Worm (Caenorhabditis elegans): Measurements from ENCODE around the gene erd-2.2.

DNA sequence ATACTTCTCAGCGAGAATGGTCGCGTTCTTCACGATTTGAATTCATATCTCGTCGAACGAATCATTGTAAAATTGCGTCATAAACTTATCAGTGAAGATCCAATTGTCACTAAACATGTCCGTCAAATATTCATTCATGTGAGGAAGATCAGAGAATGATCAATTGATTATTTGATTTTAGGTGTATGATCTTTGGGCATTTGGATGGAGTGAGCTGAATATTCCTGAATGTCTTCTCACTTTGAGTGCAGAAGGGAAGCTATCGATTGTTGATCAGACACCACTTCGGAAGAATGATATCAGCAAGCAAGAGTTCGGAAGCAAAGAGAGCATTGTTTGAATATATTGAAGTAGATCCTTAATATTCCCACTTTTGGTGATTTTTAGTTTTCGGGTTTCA lies 32.6 kb upstream of the erd-2.2 start:
- TF ChIP-seq hmbx-1 (tag; optimal IDR thresholded peaks at IDR 0.05) (no peak), ceh-13 (GFP tag; optimal IDR thresholded peaks at IDR 0.05) (no peak)

Measured in whole organism, early embryonic.